Worm (Caenorhabditis elegans) whole organism, L1 larva: ENCODE measurements around the gene Y64G10A.1.

Source experiments
- alr-1 ChIP-seq: fragments of 200-800 bp; sonication (Bioruptor generic); optimal IDR thresholded peaks from 2 replicates; lab custom pipeline; 2018; ENCODE audit warnings: borderline replicate concordance, mild to moderate bottlenecking, missing genetic modification characterization, missing compliant biosample characterization
- ama-1 ChIP-seq: fragments of 150-350 bp; optimal IDR thresholded peaks from 2 replicates; lab custom pipeline; 2014
- dsc-1 ChIP-seq: sonication (generic microtip); optimal IDR thresholded peaks from 2 replicates; lab custom pipeline; 2016; ENCODE audit warnings: mild to moderate bottlenecking, missing genetic modification characterization, missing compliant biosample characterization
- egl-13 ChIP-seq: sonication (generic microtip); optimal IDR thresholded peaks from 2 replicates; lab custom pipeline; 2016; ENCODE audit warnings: missing genotype, missing genetic modification reagents, missing genetic modification characterization, missing compliant biosample characterization
- jun-1 ChIP-seq: fragments of 150-350 bp; optimal IDR thresholded peaks from 2 replicates; lab custom pipeline; 2014; ENCODE audit warnings: missing biosample characterization, missing genetic modification reagents, missing genetic modification characterization
- mep-1 ChIP-seq: fragments of 150-350 bp; optimal IDR thresholded peaks from 2 replicates; lab custom pipeline; 2014; ENCODE audit warnings: missing biosample characterization, missing genetic modification characterization
- nhr-11 ChIP-seq: fragments of 150-350 bp; optimal IDR thresholded peaks from 2 replicates; lab custom pipeline; 2014; ENCODE audit warnings: missing biosample characterization, missing genetic modification characterization
- pag-3 ChIP-seq: sonication (generic microtip); optimal IDR thresholded peaks from 2 replicates; lab custom pipeline; 2017; ENCODE audit warnings: missing genetic modification characterization, mild to moderate bottlenecking, missing compliant biosample characterization, antibody characterized with exemption, borderline replicate concordance; ENCODE audit not compliant: insufficient read depth
- unc-62 ChIP-seq: fragments of 150-350 bp; optimal IDR thresholded peaks from 2 replicates; lab custom pipeline; 2014; ENCODE audit warnings: missing biosample characterization, missing genetic modification reagents, missing genetic modification characterization

DNA sequence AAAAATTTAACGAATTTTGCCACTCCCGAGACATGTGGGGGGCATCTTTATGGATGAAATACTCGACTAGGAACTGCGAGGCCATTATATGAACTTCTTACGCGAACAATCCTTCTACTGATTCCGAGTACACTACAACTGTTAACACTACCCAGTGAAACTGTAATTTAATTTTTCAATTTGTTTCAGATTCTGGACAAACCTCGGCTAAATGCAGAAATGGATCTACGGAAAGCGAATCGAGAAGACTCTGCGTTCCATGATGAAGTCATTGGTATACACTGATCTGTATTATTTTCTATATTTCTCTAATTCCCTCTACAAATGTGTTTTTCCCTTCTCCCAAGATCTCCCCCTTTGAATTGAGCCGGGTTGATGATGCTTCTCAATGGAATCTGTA, 46.0 kb upstream of the Y64G10A.1 start:
- no peak for TF ChIP-seq ama-1 (lab: Kevin White, UChicago)
- TF ChIP-seq unc-62 (GFP tag; lab: Kevin White, UChicago), result no peak
- TF ChIP-seq dsc-1 (tag; lab: Kevin White, UChicago), result no peak
- TF ChIP-seq jun-1 (tag; lab: Kevin White, UChicago), result no peak
- no peak for TF ChIP-seq mep-1 (tag; lab: Kevin White, UChicago)
- no peak for TF ChIP-seq alr-1 (tag; lab: Kevin White, UChicago)
- no peak for TF ChIP-seq egl-13
- TF ChIP-seq pag-3, result no peak
- TF ChIP-seq nhr-11 (tag; lab: Kevin White, UChicago), result no peak
